Worm (Caenorhabditis elegans): ENCODE measurements around the gene zak-1.

Gene zak-1

DNA sequence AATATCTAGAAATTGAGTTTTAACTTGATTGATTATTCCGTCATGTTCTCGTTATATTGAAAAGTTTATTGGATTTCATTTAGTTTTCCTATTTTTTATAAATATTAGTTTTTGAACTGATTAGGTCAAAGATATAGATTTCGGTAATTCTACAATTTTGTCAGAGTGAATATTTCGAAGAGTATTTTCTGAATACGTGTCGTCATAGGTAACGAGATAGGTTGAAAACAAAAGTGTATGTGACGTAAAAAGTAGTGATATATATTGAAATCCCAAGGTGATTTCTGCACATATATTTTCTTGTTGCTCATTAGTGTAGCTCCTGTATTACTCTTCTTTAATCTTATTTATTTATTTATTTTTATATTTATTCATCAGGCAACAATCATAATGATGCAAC lies 24.2 kb upstream of the zak-1 start, which contains the start of gene K04C2.7:
Gene K04C2.7, plus strand, starts transcription at position 301 of the 400 bp plus-strand sequence.
- TF ChIP-seq hlh-6 (tag; optimal IDR thresholded peaks at IDR 0.05) (no peak), pat-9 (tag; optimal IDR thresholded peaks at IDR 0.05) (no peak), sdc-2 (tag; optimal IDR thresholded peaks at IDR 0.05) (no peak), ttx-3 (tag; optimal IDR thresholded peaks at IDR 0.05) (no peak), C38D4.7 (GFP tag; optimal IDR thresholded peaks at IDR 0.05) (no peak), K09A11.1 (tag; optimal IDR thresholded peaks at IDR 0.05; ENCODE audit: insufficient read depth) (no peak), lim-6 (tag; optimal IDR thresholded peaks at IDR 0.05) (no peak), unc-42 (tag; optimal IDR thresholded peaks at IDR 0.05) (no peak), npax-4 (tag; optimal IDR thresholded peaks at IDR 0.05) (no peak), fkh-10 (GFP tag; optimal IDR thresholded peaks at IDR 0.05) (no peak), T23F11.4 (GFP tag; optimal IDR thresholded peaks at IDR 0.05) (no peak), hlh-30 (tag; optimal IDR thresholded peaks at IDR 0.05; ENCODE audit: insufficient read depth) (no peak), pag-3 (tag; optimal IDR thresholded peaks at IDR 0.05; ENCODE audit: borderline replicate concordance) (no peak), ceh-9 (tag; optimal IDR thresholded peaks at IDR 0.05) (no peak), hlh-13 (GFP tag; optimal IDR thresholded peaks at IDR 0.05) (no peak), gmeb-2 (tag; optimal IDR thresholded peaks at IDR 0.05) (no peak), zip-5 (tag; optimal IDR thresholded peaks at IDR 0.05) (no peak), che-1 (tag; optimal IDR thresholded peaks at IDR 0.05) (no peak), mec-3 (tag; optimal IDR thresholded peaks at IDR 0.05; ENCODE audit: borderline replicate concordance) (no peak), ceh-45 (GFP tag; IDR thresholded peaks at IDR 0.05) (no peak)

DNA sequence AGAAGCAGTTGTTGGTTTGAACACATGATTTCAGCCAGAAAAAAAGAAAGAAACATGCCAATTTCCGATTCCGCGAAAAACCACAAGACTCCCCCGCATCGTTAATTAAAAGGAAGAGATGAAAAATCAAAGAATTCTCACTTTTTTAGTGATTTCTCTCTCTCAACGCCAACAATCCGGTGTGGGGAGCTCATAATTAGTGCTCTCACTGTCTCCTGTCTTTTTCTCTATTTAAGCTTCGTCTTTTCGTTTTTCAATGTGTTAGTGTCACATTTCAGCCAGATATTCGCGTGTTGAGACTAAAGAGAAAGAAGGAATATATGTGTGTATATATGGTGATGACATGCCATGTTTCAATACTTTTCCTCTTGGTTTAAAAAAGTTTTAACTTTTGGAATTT lies 17.1 kb upstream of the zak-1 start:
- TF ChIP-seq sdc-2 (tag; optimal IDR thresholded peaks at IDR 0.05) = no peak
- TF ChIP-seq ceh-9 (tag; optimal IDR thresholded peaks at IDR 0.05) = no peak
- TF ChIP-seq npax-4 (tag; optimal IDR thresholded peaks at IDR 0.05) = no peak
- no peak for TF ChIP-seq nfya-1 (tag; optimal IDR thresholded peaks at IDR 0.05)
- no peak for TF ChIP-seq sox-2 (GFP tag; IDR thresholded peaks at IDR 0.05)
- TF ChIP-seq ceh-34 (tag; optimal IDR thresholded peaks at IDR 0.05) = no peak
- no peak for TF ChIP-seq nhr-232 (tag; optimal IDR thresholded peaks at IDR 0.05)
- TF ChIP-seq syd-9 (tag; optimal IDR thresholded peaks at IDR 0.05) = no peak
- no peak for TF ChIP-seq gmeb-2 (tag; optimal IDR thresholded peaks at IDR 0.05)
- no peak for TF ChIP-seq ttx-3 (tag; optimal IDR thresholded peaks at IDR 0.05)
- no peak for TF ChIP-seq pros-1 (tag; optimal IDR thresholded peaks at IDR 0.05)

DNA sequence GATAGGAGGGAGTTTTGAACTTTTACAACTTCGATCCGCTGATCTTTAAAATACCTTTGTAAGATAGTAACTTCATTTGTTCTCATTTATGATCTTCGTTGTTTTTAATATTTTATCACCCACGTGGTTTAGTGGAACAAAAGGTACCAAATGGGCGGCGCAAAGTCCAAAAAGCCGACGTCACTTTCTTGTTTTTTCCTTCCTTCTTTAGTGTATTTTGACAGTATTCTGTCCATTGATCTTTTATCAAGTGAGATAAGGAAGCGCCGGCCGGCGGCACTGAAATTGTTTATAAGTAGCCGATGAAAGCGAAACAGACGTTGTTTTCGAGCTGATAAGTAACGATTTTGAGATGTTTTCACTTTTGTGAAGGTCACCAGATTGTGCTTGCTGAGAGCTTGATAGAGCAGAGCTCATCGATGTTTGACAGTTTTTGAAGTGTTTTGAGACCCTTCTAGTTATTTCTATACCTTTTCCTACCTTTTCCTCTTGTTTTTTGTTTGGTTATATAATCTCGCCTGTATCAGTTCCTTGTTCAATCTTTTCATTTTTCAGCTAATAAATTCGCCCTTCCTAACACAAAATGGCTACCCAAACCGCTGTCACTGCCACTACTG lies 16.0 kb upstream of the zak-1 start, which contains the start of gene K04C2.3:
Gene K04C2.3, plus strand, starts transcription at position 556 of the 617 bp plus-strand sequence.
- no peak for TF ChIP-seq pag-3 (tag; optimal IDR thresholded peaks at IDR 0.05; ENCODE audit: borderline replicate concordance)
- TF ChIP-seq ceh-30 (tag; optimal IDR thresholded peaks at IDR 0.05) = no peak
- no peak for TF ChIP-seq mec-3 (tag; optimal IDR thresholded peaks at IDR 0.05; ENCODE audit: borderline replicate concordance)
- no peak for TF ChIP-seq T23F11.4 (GFP tag; optimal IDR thresholded peaks at IDR 0.05)
- no peak for TF ChIP-seq ceh-24 (tag; optimal IDR thresholded peaks at IDR 0.05)
- TF ChIP-seq C38D4.7 (GFP tag; optimal IDR thresholded peaks at IDR 0.05) = no peak
- TF ChIP-seq ceh-2 (tag; optimal IDR thresholded peaks at IDR 0.05) = no peak
- TF ChIP-seq syd-9 (tag; optimal IDR thresholded peaks at IDR 0.05) = no peak
- TF ChIP-seq pat-9 (tag; optimal IDR thresholded peaks at IDR 0.05) = no peak
- no peak for TF ChIP-seq fkh-10 (GFP tag; optimal IDR thresholded peaks at IDR 0.05)
- TF ChIP-seq fkh-6 (tag; optimal IDR thresholded peaks at IDR 0.05) = no peak
- no peak for TF ChIP-seq Y22D7AL.16 (tag; optimal IDR thresholded peaks at IDR 0.05)
- TF ChIP-seq pros-1 (tag; optimal IDR thresholded peaks at IDR 0.05) = no peak

DNA sequence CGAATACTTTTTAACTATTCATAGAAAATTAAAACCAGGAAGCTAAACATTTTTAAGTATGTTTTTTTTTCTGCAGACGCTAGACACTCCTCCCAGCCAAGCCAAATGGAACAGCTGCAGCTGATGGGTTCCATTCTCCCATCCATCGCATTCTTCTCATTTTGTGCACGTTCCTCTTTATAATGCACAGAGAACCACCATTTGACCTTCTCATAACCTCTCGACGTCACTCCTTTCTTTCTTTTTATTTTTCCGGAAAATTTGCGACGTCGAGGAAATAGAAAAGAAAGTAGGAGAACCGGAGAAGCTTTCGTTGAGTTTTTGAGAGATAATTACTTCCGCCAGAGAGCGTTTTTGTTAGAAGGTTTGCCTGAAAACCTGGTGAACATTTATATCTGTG lies 15.1 kb upstream of the zak-1 start:
- TF ChIP-seq nfya-1 (tag; optimal IDR thresholded peaks at IDR 0.05) (no peak), pax-1 (tag; optimal IDR thresholded peaks at IDR 0.05) (no peak), K02D7.2 (tag; optimal IDR thresholded peaks at IDR 0.05) (no peak), elt-4 (tag; optimal IDR thresholded peaks at IDR 0.05) (no peak), ceh-34 (tag; optimal IDR thresholded peaks at IDR 0.05) (no peak), ttx-3 (tag; optimal IDR thresholded peaks at IDR 0.05) (no peak), dve-1 (tag; optimal IDR thresholded peaks at IDR 0.05) (no peak)
